Fruit fly (Drosophila melanogaster): ENCODE data around the gene Elo68beta.

Gene Elo68beta

dm6 chr3L:11123088-11123487, 21.6 kb upstream of the Elo68beta start, which contains the start of the genes Ufd1 and NaPi-III (continued):
- TF ChIP-seq CG7839 (tag; optimal IDR thresholded peaks at IDR 0.05) (peak; percentile 10), Sox102F (GFP tag; optimal IDR thresholded peaks at IDR 0.05) (peak; percentile 16), CG4617 (GFP tag; optimal IDR thresholded peaks at IDR 0.05; ENCODE audit: borderline replicate concordance) (peak; percentile 92), CG6254 (GFP tag; optimal IDR thresholded peaks at IDR 0.05) (no peak), YL-1 (GFP tag; optimal IDR thresholded peaks at IDR 0.05) (peak; percentile 79), eve (GFP tag; optimal IDR thresholded peaks at IDR 0.05) (no peak), HLHmδ (GFP tag; optimal IDR thresholded peaks at IDR 0.05) (no peak), gem (tag; optimal IDR thresholded peaks at IDR 0.05) (peak; percentile 6), HmgZ (tag; optimal IDR thresholded peaks at IDR 0.05) (peak; percentile 91), repo (GFP tag; optimal IDR thresholded peaks at IDR 0.05) (no peak), zfh1 (GFP tag; IDR thresholded peaks at IDR 0.05) (peak; percentile 40; the same call in 2 of the 3 replicates), ssp (GFP tag; IDR thresholded peaks at IDR 0.05) (no peak), CG6765 (GFP tag; optimal IDR thresholded peaks at IDR 0.05) (no peak), Ptx1 (GFP tag; IDR thresholded peaks at IDR 0.05) (no peak), hb (GFP tag; IDR thresholded peaks at IDR 0.05; ENCODE audit: partially characterized antibody) (peak; percentile 77; the same call in 2 of the 3 replicates), slbo (GFP tag; IDR thresholded peaks at IDR 0.05) (peak; percentile 76), CG3995 (GFP tag; optimal IDR thresholded peaks at IDR 0.05) (peak; percentile 26), fd64A (GFP tag; optimal IDR thresholded peaks at IDR 0.05) (no peak), CG9437 (GFP tag; optimal IDR thresholded peaks at IDR 0.05) (peak; percentile 14), zen (tag; optimal IDR thresholded peaks at IDR 0.05) (peak; percentile 39), HLH3B (GFP tag; IDR thresholded peaks at IDR 0.05) (no peak), CTCF (GFP tag; optimal IDR thresholded peaks at IDR 0.05) (peak; percentile 92), dan (GFP tag; IDR thresholded peaks at IDR 0.05) (no peak), fru (optimal IDR thresholded peaks at IDR 0.05) (no peak), ci (GFP tag; IDR thresholded peaks at IDR 0.05) (peak; percentile 48; the same call in 1 of the 3 replicates), al (GFP tag; IDR thresholded peaks at IDR 0.05) (0 out of 2 replicates have a peak, but pooled peaks have one; percentile 19), sna (GFP tag; IDR thresholded peaks at IDR 0.05; ENCODE audit: partially characterized antibody) (peak; percentile 73; the same call in 1 of the 2 replicates), slp2 (GFP tag; optimal IDR thresholded peaks at IDR 0.05) (no peak), PHDP (tag; optimal IDR thresholded peaks at IDR 0.05) (no peak), CG2875 (GFP tag; optimal IDR thresholded peaks at IDR 0.05) (no peak), CG6272 (GFP tag; IDR thresholded peaks at IDR 0.05) (peak; percentile 27; the same call in 1 of the 2 replicates), zfh2 (GFP tag; optimal IDR thresholded peaks at IDR 0.05) (peak; percentile 46), ftz-f1 (GFP tag; optimal IDR thresholded peaks at IDR 0.05) (peak; percentile 66), Aef1 (GFP tag; IDR thresholded peaks at IDR 0.05) (peak; percentile 78), sr (GFP tag; IDR thresholded peaks at IDR 0.05) (no peak), CG31224 (GFP tag; IDR thresholded peaks at IDR 0.05) (no peak), Taf1 (GFP tag; IDR thresholded peaks at IDR 0.05) (no peak), Trl (optimal IDR thresholded peaks at IDR 0.05) (no peak), Trl (GFP tag; optimal IDR thresholded peaks at IDR 0.05) (peak; percentile 2), MESR4 (GFP tag; optimal IDR thresholded peaks at IDR 0.05) (peak; percentile 87), MTF-1 (GFP tag; optimal IDR thresholded peaks at IDR 0.05; ENCODE audit: borderline replicate concordance) (no peak), CG9876 (GFP tag; optimal IDR thresholded peaks at IDR 0.05) (peak; percentile 47), H2.0 (GFP tag; IDR thresholded peaks at IDR 0.05) (0 out of 2 replicates have a peak, but pooled peaks have one; percentile 5), ems (GFP tag; optimal IDR thresholded peaks at IDR 0.05) (peak; percentile 23), dmrt11E (tag; optimal IDR thresholded peaks at IDR 0.05) (peak; percentile 20), usp (GFP tag; optimal IDR thresholded peaks at IDR 0.05) (no peak), Hand (GFP tag; optimal IDR thresholded peaks at IDR 0.05) (no peak), ham (GFP tag; IDR thresholded peaks at IDR 0.05) (no peak), CG7745 (tag; optimal IDR thresholded peaks at IDR 0.05) (no peak), tio (GFP tag; optimal IDR thresholded peaks at IDR 0.05) (no peak), pho (GFP tag; optimal IDR thresholded peaks at IDR 0.05) (peak; percentile 35), CG15696 (tag; optimal IDR thresholded peaks at IDR 0.05) (no peak), Dip3 (GFP tag; optimal IDR thresholded peaks at IDR 0.05) (no peak)
